Worm (Caenorhabditis elegans): Measurements from ENCODE around the gene R09A8.9.

DNA sequence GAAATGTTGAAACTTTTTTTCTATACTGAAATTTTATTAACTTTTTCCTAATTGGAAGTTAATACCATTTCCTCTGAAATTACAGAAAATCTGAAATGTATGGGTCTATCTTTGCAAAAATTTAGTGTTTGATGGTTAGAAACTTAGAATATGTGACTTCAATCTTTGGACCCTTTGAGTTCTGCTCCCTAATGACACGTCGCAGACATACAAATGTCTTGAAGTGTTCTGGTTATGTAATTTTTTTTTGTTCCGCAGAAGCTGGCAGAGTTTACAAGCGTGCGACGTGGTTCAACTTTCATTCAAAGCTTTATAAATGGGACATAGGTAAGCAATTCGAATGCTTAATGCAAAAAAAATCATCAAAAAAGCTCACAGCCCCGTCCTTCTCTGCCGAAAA is 34.2 kb downstream of the R09A8.9 start:
- no peak for TF ChIP-seq nhr-11 (tag; optimal IDR thresholded peaks at IDR 0.05)
- no peak for TF ChIP-seq madf-2 (tag; optimal IDR thresholded peaks at IDR 0.05)
- TF ChIP-seq T23F11.4 (GFP tag; optimal IDR thresholded peaks at IDR 0.05) = no peak
- no peak for TF ChIP-seq elt-2 (tag; optimal IDR thresholded peaks at IDR 0.05)
- TF ChIP-seq fkh-6 (tag; optimal IDR thresholded peaks at IDR 0.05) = no peak
- no peak for TF ChIP-seq sox-4 (tag; optimal IDR thresholded peaks at IDR 0.05)
